Fruit fly (Drosophila melanogaster) whole organism, embryonic: ENCODE results near the gene NKCC.

Experiments used
- Bgb ChIP-seq: fragments of 200-800 bp; sonication (Bioruptor generic); IDR thresholded peaks from 2 replicates; pipeline ENCODE4 v1.3.6; 2022; ENCODE audit warnings: missing biosample characterization, missing genetic modification characterization; ENCODE audit not compliant: partially characterized antibody
- CG10274 ChIP-seq: fragments of 200-800 bp; sonication (Bioruptor generic); optimal IDR thresholded peaks from 3 replicates; lab custom pipeline; 2017; ENCODE audit warnings: missing biosample characterization, mild to moderate bottlenecking, missing genetic modification characterization
- CG10366 ChIP-seq: fragments of 200-800 bp; sonication (Bioruptor generic); IDR thresholded peaks from 2 replicates; pipeline ENCODE4 v1.3.6; 2022; ENCODE audit warnings: missing biosample characterization, missing genetic modification characterization
- CG10565 ChIP-seq: fragments of 200-800 bp; sonication (Bioruptor generic); optimal IDR thresholded peaks from 3 replicates; lab custom pipeline; 2016; ENCODE audit warnings: missing biosample characterization, mild to moderate bottlenecking, missing genetic modification characterization
- CG12071 ChIP-seq: fragments of 200-800 bp; sonication (Bioruptor generic); optimal IDR thresholded peaks from 3 replicates; lab custom pipeline; 2018; ENCODE audit warnings: missing biosample characterization, mild to moderate bottlenecking, missing genetic modification characterization
- CG12236 ChIP-seq: fragments of 200-800 bp; sonication (Bioruptor generic); optimal IDR thresholded peaks from 2 replicates; lab custom pipeline; 2016; ENCODE audit warnings: missing biosample characterization, missing genetic modification characterization
- CG13775 ChIP-seq: fragments of 200-800 bp; sonication (Bioruptor generic); optimal IDR thresholded peaks from 3 replicates; lab custom pipeline; 2017; ENCODE audit warnings: missing biosample characterization, mild to moderate bottlenecking, missing genetic modification characterization
- CG14014 ChIP-seq: fragments of 200-800 bp; sonication (Bioruptor generic); IDR thresholded peaks from 2 replicates; pipeline ENCODE4 v1.3.6; 2022; ENCODE audit warnings: missing biosample characterization, missing genetic modification characterization
- CG14710 ChIP-seq: fragments of 200-800 bp; sonication (Bioruptor generic); optimal IDR thresholded peaks from 3 replicates; lab custom pipeline; 2019; ENCODE audit warnings: missing biosample characterization, mild to moderate bottlenecking, missing genetic modification characterization, moderate library complexity
- CG15011 ChIP-seq: fragments of 200-800 bp; sonication (Bioruptor generic); optimal IDR thresholded peaks from 3 replicates; lab custom pipeline; 2018; ENCODE audit warnings: missing biosample characterization, mild to moderate bottlenecking, missing genetic modification characterization
- CG1647 ChIP-seq: fragments of 200-800 bp; sonication (Bioruptor generic); optimal IDR thresholded peaks from 3 replicates; lab custom pipeline; 2016; ENCODE audit warnings: missing biosample characterization, missing genetic modification characterization
- CG16813 ChIP-seq: fragments of 200-800 bp; sonication (Bioruptor generic); IDR thresholded peaks from 3 replicates; pipeline ENCODE4 v1.3.6; 2022; ENCODE audit warnings: missing biosample characterization, missing genetic modification characterization; ENCODE audit not compliant: partially characterized antibody
- CG18619 ChIP-seq: fragments of 200-800 bp; sonication (Bioruptor generic); optimal IDR thresholded peaks from 3 replicates; lab custom pipeline; 2017; ENCODE audit warnings: missing biosample characterization, mild to moderate bottlenecking, missing genetic modification characterization
- CG2199 ChIP-seq: fragments of 200-800 bp; sonication (Bioruptor generic); IDR thresholded peaks from 3 replicates; pipeline ENCODE4 v1.3.6; 2022; ENCODE audit warnings: missing biosample characterization, missing genetic modification characterization
- CG31388 ChIP-seq: fragments of 200-800 bp; sonication (Bioruptor generic); optimal IDR thresholded peaks from 2 replicates; lab custom pipeline; 2016; ENCODE audit warnings: missing biosample characterization, missing genetic modification characterization
- CG4730 ChIP-seq: fragments of 200-800 bp; sonication (Bioruptor generic); IDR thresholded peaks from 2 replicates; pipeline ENCODE4 v1.3.6; 2022; ENCODE audit warnings: missing biosample characterization, missing genetic modification characterization
- CG6683 ChIP-seq: fragments of 200-800 bp; sonication (Bioruptor generic); optimal IDR thresholded peaks from 2 replicates; lab custom pipeline; 2017; ENCODE audit warnings: missing biosample characterization, mild to moderate bottlenecking, missing genetic modification characterization, missing genetic modification reagents
- CG8089 ChIP-seq: fragments of 200-800 bp; sonication (Bioruptor generic); optimal IDR thresholded peaks from 3 replicates; lab custom pipeline; 2016; ENCODE audit warnings: missing biosample characterization, missing genetic modification characterization
- CG9215 ChIP-seq: fragments of 200-800 bp; sonication (Bioruptor generic); IDR thresholded peaks from 2 replicates; pipeline ENCODE4 v1.3.6; 2022; ENCODE audit warnings: missing biosample characterization, missing genetic modification characterization
- Eip74EF ChIP-seq, 2 experiments: fragments of 200-800 bp in 1 of 2; fragments of >200 bp in 1 of 2; sonication (Bioruptor generic) in 1 of 2; optimal IDR thresholded peaks; 2 replicates each; lab custom pipeline; 2017 to 2019; ENCODE audit warnings: missing biosample characterization in 2 of 2, missing genetic modification characterization in 2 of 2, mild to moderate bottlenecking in 1 of 2, moderate library complexity in 1 of 2
- Fer1 ChIP-seq: fragments of 200-800 bp; sonication (Bioruptor generic); optimal IDR thresholded peaks from 2 replicates; lab custom pipeline; 2017; ENCODE audit warnings: missing biosample characterization, mild to moderate bottlenecking, missing genetic modification characterization
- Jarid2 ChIP-seq: fragments of 200-800 bp; sonication (Bioruptor generic); optimal IDR thresholded peaks from 3 replicates; lab custom pipeline; 2017; ENCODE audit warnings: mild to moderate bottlenecking, missing biosample characterization, missing genetic modification reagents, missing genetic modification characterization
- Lim3 ChIP-seq: fragments of 200-800 bp; sonication (Bioruptor generic); IDR thresholded peaks from 2 replicates; pipeline ENCODE4 v1.3.6; 2022; ENCODE audit warnings: missing biosample characterization, missing genetic modification characterization
- MESR4 ChIP-seq: fragments of 200-800 bp; sonication (Bioruptor generic); optimal IDR thresholded peaks from 2 replicates; lab custom pipeline; 2018; ENCODE audit warnings: missing biosample characterization, mild to moderate bottlenecking, missing genetic modification characterization, moderate library complexity
- Max ChIP-seq: fragments of 200-800 bp; sonication (Bioruptor generic); optimal IDR thresholded peaks from 2 replicates; lab custom pipeline; 2016; ENCODE audit warnings: missing biosample characterization, mild to moderate bottlenecking, missing genetic modification characterization
- Pdp1 ChIP-seq, 2 experiments: fragments of 200-800 bp; sonication (Bioruptor generic); optimal IDR thresholded peaks; 3 replicates each; lab custom pipeline; 2016; ENCODE audit warnings: missing biosample characterization in 2 of 2, missing genetic modification characterization in 2 of 2, mild to moderate bottlenecking in 1 of 2, moderate library complexity in 1 of 2
- Sin3A ChIP-seq: fragments of >200 bp; optimal IDR thresholded peaks from 2 replicates; lab custom pipeline; 2018
- Spps ChIP-seq: fragments of 200-800 bp; sonication (Bioruptor generic); optimal IDR thresholded peaks from 2 replicates; lab custom pipeline; 2018; ENCODE audit warnings: missing biosample characterization, mild to moderate bottlenecking, missing genetic modification characterization
- al ChIP-seq: fragments of 200-800 bp; sonication (Bioruptor generic); IDR thresholded peaks from 2 replicates; pipeline ENCODE4 v1.3.6; 2022; ENCODE audit warnings: missing biosample characterization, missing genetic modification characterization
- bowl ChIP-seq: fragments of 200-800 bp; sonication (Bioruptor generic); IDR thresholded peaks from 2 replicates; pipeline ENCODE4 v1.3.6; 2022; ENCODE audit warnings: missing biosample characterization, missing genetic modification characterization
- btn ChIP-seq: fragments of 200-800 bp; sonication (Bioruptor generic); optimal IDR thresholded peaks from 2 replicates; lab custom pipeline; 2016; ENCODE audit warnings: missing biosample characterization, missing genetic modification characterization
- chm ChIP-seq: fragments of 200-800 bp; sonication (Bioruptor generic); IDR thresholded peaks from 2 replicates; pipeline ENCODE4 v1.3.6; 2022; ENCODE audit warnings: missing biosample characterization, missing genetic modification characterization
- da ChIP-seq: fragments of 200-800 bp; sonication (Bioruptor generic); optimal IDR thresholded peaks from 2 replicates; lab custom pipeline; 2016; ENCODE audit warnings: missing biosample characterization, missing genetic modification characterization
- danr ChIP-seq: fragments of 200-800 bp; sonication (Bioruptor generic); IDR thresholded peaks from 2 replicates; pipeline ENCODE4 v1.3.6; 2022; ENCODE audit warnings: missing biosample characterization, missing genetic modification characterization
- exex ChIP-seq: fragments of 200-800 bp; sonication (Bioruptor generic); optimal IDR thresholded peaks from 4 replicates; lab custom pipeline; 2018; ENCODE audit warnings: missing biosample characterization, mild to moderate bottlenecking, missing genetic modification characterization, moderate library complexity
- fd96Cb ChIP-seq: fragments of 200-800 bp; sonication (Bioruptor generic); optimal IDR thresholded peaks from 2 replicates; lab custom pipeline; 2018; ENCODE audit warnings: missing biosample characterization, mild to moderate bottlenecking, missing genetic modification characterization, moderate library complexity
- gcm ChIP-seq: fragments of 200-800 bp; sonication (Bioruptor generic); optimal IDR thresholded peaks from 2 replicates; lab custom pipeline; 2019; ENCODE audit warnings: missing biosample characterization, mild to moderate bottlenecking, missing genetic modification characterization, moderate library complexity
- grn ChIP-seq: fragments of 200-800 bp; sonication (Bioruptor generic); optimal IDR thresholded peaks from 3 replicates; lab custom pipeline; 2017; ENCODE audit warnings: missing biosample characterization, missing genetic modification characterization
- hbn ChIP-seq: fragments of 200-800 bp; sonication (Bioruptor generic); IDR thresholded peaks from 2 replicates; pipeline ENCODE4 v1.3.6; 2022; ENCODE audit warnings: missing biosample characterization, missing genetic modification characterization; ENCODE audit not compliant: partially characterized antibody
- ind ChIP-seq: fragments of 200-800 bp; sonication (Bioruptor generic); optimal IDR thresholded peaks from 3 replicates; lab custom pipeline; 2016; ENCODE audit warnings: missing biosample characterization, missing genetic modification characterization
- maf-S ChIP-seq: fragments of 200-800 bp; sonication (Bioruptor generic); optimal IDR thresholded peaks from 2 replicates; lab custom pipeline; 2016; ENCODE audit warnings: missing biosample characterization, missing genetic modification characterization
- mld ChIP-seq: fragments of 200-800 bp; sonication (Bioruptor generic); IDR thresholded peaks from 3 replicates; pipeline ENCODE4 v1.3.6; 2022; ENCODE audit warnings: missing biosample characterization, missing genetic modification characterization; ENCODE audit not compliant: partially characterized antibody
- nmo ChIP-seq: fragments of 200-800 bp; sonication (Bioruptor generic); optimal IDR thresholded peaks from 2 replicates; lab custom pipeline; 2018; ENCODE audit warnings: missing biosample characterization, mild to moderate bottlenecking, missing genetic modification characterization, moderate library complexity
- peb ChIP-seq: fragments of 200-800 bp; sonication (Bioruptor generic); IDR thresholded peaks from 2 replicates; pipeline ENCODE4 v1.3.6; 2022; ENCODE audit warnings: missing biosample characterization, missing genetic modification characterization
- phol ChIP-seq: fragments of 200-800 bp; sonication (Bioruptor generic); optimal IDR thresholded peaks from 3 replicates; lab custom pipeline; 2018; ENCODE audit warnings: missing biosample characterization, mild to moderate bottlenecking, missing genetic modification characterization, moderate library complexity
- psq ChIP-seq: fragments of 200-800 bp; sonication (Bioruptor generic); optimal IDR thresholded peaks from 2 replicates; lab custom pipeline; 2017; ENCODE audit warnings: missing biosample characterization, missing genetic modification characterization
- run ChIP-seq: fragments of 200-800 bp; sonication (Bioruptor generic); optimal IDR thresholded peaks from 3 replicates; lab custom pipeline; 2018; ENCODE audit warnings: missing biosample characterization, mild to moderate bottlenecking, missing genetic modification characterization
- schlank ChIP-seq: fragments of 200-800 bp; sonication (Bioruptor generic); optimal IDR thresholded peaks from 2 replicates; lab custom pipeline; 2018; ENCODE audit warnings: missing biosample characterization, mild to moderate bottlenecking, missing genetic modification characterization
- sisA ChIP-seq: fragments of 200-800 bp; sonication (Bioruptor generic); IDR thresholded peaks from 2 replicates; pipeline ENCODE4 v1.3.6; 2022; ENCODE audit warnings: missing biosample characterization, missing genetic modification characterization
- ssp ChIP-seq: fragments of 200-800 bp; sonication (Bioruptor generic); IDR thresholded peaks from 2 replicates; pipeline ENCODE4 v1.3.6; 2022; ENCODE audit warnings: missing biosample characterization, missing genetic modification characterization
- twi ChIP-seq: fragments of 200-800 bp; optimal IDR thresholded peaks from 2 replicates; lab custom pipeline; 2019; ENCODE audit warnings: missing biosample characterization, mild to moderate bottlenecking, missing genetic modification characterization, moderate library complexity

Gene NKCC

dm6 chr3R:5483488-5484109 lies 18.9 kb downstream of the NKCC start, which contains the start of gene ksr (continued):
- TF ChIP-seq CG10565 (GFP tag; lab: Kevin White, UChicago) (no peak), Lim3 (GFP tag; lab: Robert Waterston, UW) (no peak), Max (GFP tag; lab: Kevin White, UChicago) (no peak), twi (no peak), bowl (GFP tag; lab: Robert Waterston, UW) (no peak), CG13775 (GFP tag; lab: Kevin White, UChicago) (no peak), chm (GFP tag; lab: Robert Waterston, UW) (peak; percentile 32; the same call in 1 of the 2 replicates), psq (GFP tag; lab: Kevin White, UChicago) (no peak), ssp (GFP tag; lab: Robert Waterston, UW) (peak; percentile 45), Sin3A (peak; percentile 13), ind (GFP tag; lab: Kevin White, UChicago) (no peak), CG12236 (no peak), da (GFP tag; lab: Kevin White, UChicago) (no peak), Bgb (GFP tag; lab: Robert Waterston, UW) (peak; percentile 29; the same call in 1 of the 2 replicates), CG14710 (tag; lab: Kevin White, UChicago) (peak; percentile 55), CG15011 (no peak), CG10366 (peak; percentile 16; the same call in 1 of the 2 replicates), CG14014 (GFP tag; lab: Robert Waterston, UW) (no peak), peb (GFP tag; lab: Robert Waterston, UW) (no peak), nmo (GFP tag; lab: Kevin White, UChicago) (peak; percentile 37), grn (GFP tag; lab: Kevin White, UChicago) (no peak), Jarid2 (GFP tag; lab: Kevin White, UChicago) (peak; percentile 2), run (tag; lab: Kevin White, UChicago) (no peak), mld (GFP tag; lab: Robert Waterston, UW) (no peak), gcm (GFP tag; lab: Kevin White, UChicago) (no peak), Eip74EF (GFP tag; optimal IDR thresholded peaks at IDR 0.05; lab: Kevin White, UChicago) (no peak), btn (GFP tag; lab: Kevin White, UChicago) (no peak), CG8089 (GFP tag; lab: Kevin White, UChicago) (no peak), danr (GFP tag; lab: Robert Waterston, UW) (no peak), phol (tag; lab: Kevin White, UChicago) (peak; percentile 43), schlank (tag; lab: Kevin White, UChicago) (no peak), MESR4 (GFP tag; lab: Kevin White, UChicago) (peak; percentile 98), CG6683 (GFP tag; lab: Kevin White, UChicago) (no peak), hbn (GFP tag; lab: Robert Waterston, UW) (no peak), CG31388 (no peak), al (GFP tag; lab: Robert Waterston, UW) (no peak), Fer1 (GFP tag; lab: Kevin White, UChicago) (peak; percentile 28), CG12071 (GFP tag; lab: Kevin White, UChicago) (no peak), CG18619 (GFP tag; lab: Kevin White, UChicago) (no peak), sisA (GFP tag; lab: Robert Waterston, UW) (no peak), Pdp1 (GFP tag; optimal IDR thresholded peaks at IDR 0.05; lab: Kevin White, UChicago) (no peak), exex (tag; lab: Kevin White, UChicago) (no peak), fd96Cb (no peak), maf-S (GFP tag; lab: Kevin White, UChicago) (no peak), CG4730 (GFP tag; lab: Robert Waterston, UW) (no peak), CG10274 (GFP tag; lab: Kevin White, UChicago) (no peak), CG9215 (GFP tag; lab: Robert Waterston, UW) (no peak), Spps (tag; lab: Kevin White, UChicago) (no peak), CG16813 (GFP tag; lab: Robert Waterston, UW) (no peak), CG2199 (GFP tag; lab: Robert Waterston, UW) (no peak), CG1647 (no peak)
